Fruit fly (Drosophila melanogaster) whole organism, embryonic: ENCODE results near the gene Pkg21D.

Experiments
- CG10209 ChIP-seq: fragments of 200-800 bp; sonication (Bioruptor generic); optimal IDR thresholded peaks from 3 replicates; lab custom pipeline; 2017; ENCODE audit warnings: missing biosample characterization, mild to moderate bottlenecking, missing genetic modification characterization, missing genetic modification reagents
- CG12155 ChIP-seq: fragments of 200-800 bp; sonication (Bioruptor generic); optimal IDR thresholded peaks from 3 replicates; lab custom pipeline; 2016; ENCODE audit warnings: missing biosample characterization, missing genetic modification characterization
- CG12744 ChIP-seq: fragments of 200-800 bp; sonication (Bioruptor generic); optimal IDR thresholded peaks from 2 replicates; lab custom pipeline; 2016; ENCODE audit warnings: missing biosample characterization, missing genetic modification characterization
- CG12942 ChIP-seq: fragments of 200-800 bp; sonication (Bioruptor generic); optimal IDR thresholded peaks from 3 replicates; lab custom pipeline; 2016; ENCODE audit warnings: missing biosample characterization, missing genetic modification characterization
- CG14710 ChIP-seq: fragments of 200-800 bp; sonication (Bioruptor generic); optimal IDR thresholded peaks from 3 replicates; lab custom pipeline; 2019; ENCODE audit warnings: missing biosample characterization, mild to moderate bottlenecking, missing genetic modification characterization, moderate library complexity
- CG14965 ChIP-seq: fragments of 200-800 bp; sonication (Bioruptor generic); optimal IDR thresholded peaks from 2 replicates; lab custom pipeline; 2016; ENCODE audit warnings: missing biosample characterization, missing genetic modification characterization, borderline replicate concordance
- CG15601 ChIP-seq: fragments of 200-800 bp; sonication (Bioruptor generic); optimal IDR thresholded peaks from 3 replicates; lab custom pipeline; 2019; ENCODE audit warnings: missing biosample characterization, mild to moderate bottlenecking, missing genetic modification characterization, moderate library complexity
- CG16815 ChIP-seq: fragments of 200-800 bp; sonication (Bioruptor generic); optimal IDR thresholded peaks from 3 replicates; lab custom pipeline; 2017; ENCODE audit warnings: missing biosample characterization, mild to moderate bottlenecking, missing genetic modification characterization
- CG17802 ChIP-seq: fragments of 200-800 bp; sonication (Bioruptor generic); optimal IDR thresholded peaks from 2 replicates; lab custom pipeline; 2018; ENCODE audit warnings: missing biosample characterization, mild to moderate bottlenecking, missing genetic modification characterization, moderate library complexity
- CG18619 ChIP-seq: fragments of 200-800 bp; sonication (Bioruptor generic); optimal IDR thresholded peaks from 3 replicates; lab custom pipeline; 2017; ENCODE audit warnings: missing biosample characterization, mild to moderate bottlenecking, missing genetic modification characterization
- CG18764 ChIP-seq: fragments of 200-800 bp; sonication (Bioruptor generic); optimal IDR thresholded peaks from 3 replicates; lab custom pipeline; 2016; ENCODE audit warnings: missing biosample characterization, missing genetic modification characterization
- CG2678 ChIP-seq: fragments of 200-800 bp; sonication (Bioruptor generic); optimal IDR thresholded peaks from 3 replicates; lab custom pipeline; 2019; ENCODE audit warnings: missing biosample characterization, mild to moderate bottlenecking, missing genetic modification characterization, moderate library complexity
- CG2712 ChIP-seq: fragments of 200-800 bp; optimal IDR thresholded peaks from 3 replicates; lab custom pipeline; 2019; ENCODE audit warnings: missing biosample characterization, mild to moderate bottlenecking, missing genetic modification characterization, moderate library complexity
- CG30431 ChIP-seq: fragments of 200-800 bp; sonication (Bioruptor generic); optimal IDR thresholded peaks from 2 replicates; lab custom pipeline; 2017; ENCODE audit warnings: missing biosample characterization, missing genetic modification characterization
- CG33557 ChIP-seq: fragments of 200-800 bp; sonication (Bioruptor generic); optimal IDR thresholded peaks from 2 replicates; lab custom pipeline; 2019; ENCODE audit warnings: missing biosample characterization, mild to moderate bottlenecking, missing genetic modification characterization, moderate library complexity
- CG3407 ChIP-seq: fragments of 200-800 bp; sonication (Bioruptor generic); optimal IDR thresholded peaks from 2 replicates; lab custom pipeline; 2018; ENCODE audit warnings: missing biosample characterization, mild to moderate bottlenecking, missing genetic modification characterization
- CG34376 ChIP-seq: fragments of 200-800 bp; sonication (Bioruptor generic); optimal IDR thresholded peaks from 2 replicates; lab custom pipeline; 2018; ENCODE audit warnings: missing biosample characterization, mild to moderate bottlenecking, missing genetic modification characterization
- CG4854 ChIP-seq: fragments of 200-800 bp; sonication (Bioruptor generic); optimal IDR thresholded peaks from 2 replicates; lab custom pipeline; 2016; ENCODE audit warnings: missing biosample characterization, missing genetic modification characterization, inconsistent platforms
- CG6689 ChIP-seq: fragments of 200-800 bp; sonication (Bioruptor generic); IDR thresholded peaks from 2 replicates; pipeline ENCODE4 v1.3.6; 2022; ENCODE audit warnings: missing biosample characterization, missing genetic modification characterization
- CG7556 ChIP-seq: fragments of 200-800 bp; sonication (Bioruptor generic); optimal IDR thresholded peaks from 2 replicates; lab custom pipeline; 2017; ENCODE audit warnings: missing biosample characterization, mild to moderate bottlenecking, missing genetic modification characterization
- CG8290 ChIP-seq, 3 experiments: fragments of 200-800 bp; sonication (Bioruptor generic); optimal IDR thresholded peaks; 2 replicates each; lab custom pipeline; 2016 to 2019; ENCODE audit warnings: missing biosample characterization in 3 of 3, missing genetic modification characterization in 3 of 3, mild to moderate bottlenecking in 2 of 3, moderate library complexity in 1 of 3
- CoRest ChIP-seq: fragments of 200-800 bp; sonication (Bioruptor generic); optimal IDR thresholded peaks from 3 replicates; lab custom pipeline; 2018; ENCODE audit warnings: missing biosample characterization, mild to moderate bottlenecking, missing genetic modification characterization, moderate library complexity
- D19A ChIP-seq: fragments of 200-800 bp; optimal IDR thresholded peaks from 3 replicates; lab custom pipeline; 2019; ENCODE audit warnings: missing biosample characterization, mild to moderate bottlenecking, missing genetic modification characterization, moderate library complexity
- Dip3 ChIP-seq: fragments of 200-800 bp; sonication (Bioruptor generic); optimal IDR thresholded peaks from 3 replicates; lab custom pipeline; 2016; ENCODE audit warnings: missing biosample characterization, missing genetic modification characterization
- Doc2 ChIP-seq: fragments of 200-800 bp; sonication (Bioruptor generic); IDR thresholded peaks from 2 replicates; pipeline ENCODE4 v1.3.6; 2022; ENCODE audit warnings: missing biosample characterization, missing genetic modification characterization
- HLH3B ChIP-seq: fragments of 200-800 bp; sonication (Bioruptor generic); IDR thresholded peaks from 2 replicates; pipeline ENCODE4 v1.3.6; 2022; ENCODE audit warnings: missing biosample characterization, missing genetic modification characterization
- Lhr ChIP-seq: fragments of 200-800 bp; sonication (Bioruptor generic); optimal IDR thresholded peaks from 3 replicates; lab custom pipeline; 2017; ENCODE audit warnings: mild to moderate bottlenecking, missing biosample characterization, missing genetic modification reagents, missing genetic modification characterization
- MBD-R2 ChIP-seq: fragments of 200-800 bp; sonication (Bioruptor generic); IDR thresholded peaks from 2 replicates; pipeline ENCODE4 v1.3.6; 2022; ENCODE audit warnings: missing biosample characterization, missing genetic modification characterization
- Neu2 ChIP-seq: fragments of 200-800 bp; sonication (Bioruptor generic); optimal IDR thresholded peaks from 3 replicates; lab custom pipeline; 2016; ENCODE audit warnings: missing biosample characterization, missing genetic modification characterization, borderline replicate concordance
- Sox100B ChIP-seq: fragments of 200-800 bp; sonication (Bioruptor generic); optimal IDR thresholded peaks from 3 replicates; lab custom pipeline; 2018; ENCODE audit warnings: missing biosample characterization, mild to moderate bottlenecking, missing genetic modification characterization
- Sox102F ChIP-seq: fragments of 200-800 bp; sonication (Bioruptor generic); optimal IDR thresholded peaks from 2 replicates; lab custom pipeline; 2018; ENCODE audit warnings: missing biosample characterization, mild to moderate bottlenecking, missing genetic modification characterization, moderate library complexity
- Sry-δ ChIP-seq: fragments of 200-800 bp; sonication (Bioruptor generic); optimal IDR thresholded peaks from 2 replicates; lab custom pipeline; 2016; ENCODE audit warnings: missing biosample characterization, missing genetic modification characterization
- Trl ChIP-seq, 3 experiments: fragments of >200 bp in 2 of 3; fragments of 200-800 bp in 1 of 3; sonication (Bioruptor generic) in 1 of 3; optimal IDR thresholded peaks; 2 replicates in 1 of 3; 3 replicates in 2 of 3; lab custom pipeline; 2016 to 2017; ENCODE audit warnings: missing biosample characterization in 1 of 3, missing genetic modification characterization in 1 of 3
- Vsx1 ChIP-seq: fragments of 200-800 bp; sonication (Bioruptor generic); optimal IDR thresholded peaks from 2 replicates; lab custom pipeline; 2017; ENCODE audit warnings: missing biosample characterization, mild to moderate bottlenecking, missing genetic modification characterization, missing genetic modification reagents
- YL-1 ChIP-seq: fragments of 200-800 bp; sonication (Bioruptor generic); optimal IDR thresholded peaks from 3 replicates; lab custom pipeline; 2017; ENCODE audit warnings: missing biosample characterization, mild to moderate bottlenecking, missing genetic modification characterization
- cato ChIP-seq: fragments of 200-800 bp; sonication (Bioruptor generic); optimal IDR thresholded peaks from 2 replicates; lab custom pipeline; 2016; ENCODE audit warnings: missing biosample characterization, missing genetic modification characterization, borderline replicate concordance
- chif ChIP-seq, 2 experiments: fragments of 200-800 bp; sonication (Bioruptor generic); optimal IDR thresholded peaks; 3 replicates each; lab custom pipeline; 2016; ENCODE audit warnings: missing biosample characterization in 2 of 2, missing genetic modification characterization in 2 of 2
- crol ChIP-seq: fragments of 200-800 bp; sonication (Bioruptor generic); IDR thresholded peaks from 2 replicates; pipeline ENCODE4 v1.3.6; 2022; ENCODE audit warnings: missing biosample characterization, missing genetic modification characterization
- fd96Cb ChIP-seq: fragments of 200-800 bp; sonication (Bioruptor generic); optimal IDR thresholded peaks from 2 replicates; lab custom pipeline; 2018; ENCODE audit warnings: missing biosample characterization, mild to moderate bottlenecking, missing genetic modification characterization, moderate library complexity
- grau ChIP-seq: fragments of 200-800 bp; optimal IDR thresholded peaks from 3 replicates; lab custom pipeline; 2019; ENCODE audit warnings: missing biosample characterization, mild to moderate bottlenecking, missing genetic modification characterization, moderate library complexity
- knrl ChIP-seq: fragments of 200-800 bp; sonication (Bioruptor generic); IDR thresholded peaks from 3 replicates; pipeline ENCODE4 v1.3.6; 2022; ENCODE audit warnings: missing biosample characterization, missing genetic modification characterization; ENCODE audit not compliant: partially characterized antibody
- lbe ChIP-seq: fragments of 200-800 bp; sonication (Bioruptor generic); optimal IDR thresholded peaks from 2 replicates; lab custom pipeline; 2016; ENCODE audit warnings: missing biosample characterization, mild to moderate bottlenecking, missing genetic modification characterization
- nau ChIP-seq: fragments of 200-800 bp; sonication (Bioruptor generic); optimal IDR thresholded peaks from 3 replicates; lab custom pipeline; 2017; ENCODE audit warnings: missing biosample characterization, mild to moderate bottlenecking, missing genetic modification characterization, missing genetic modification reagents
- oc ChIP-seq: fragments of 200-800 bp; sonication (Bioruptor generic); optimal IDR thresholded peaks from 2 replicates; lab custom pipeline; 2018; ENCODE audit warnings: missing biosample characterization, mild to moderate bottlenecking, missing genetic modification characterization, moderate library complexity
- tll ChIP-seq, 2 experiments: fragments of 200-800 bp in 1 of 2; fragments of >200 bp in 1 of 2; sonication (Bioruptor generic) in 1 of 2; optimal IDR thresholded peaks; 2 replicates each; lab custom pipeline; 2017 to 2019; ENCODE audit warnings: missing biosample characterization in 2 of 2, missing genetic modification characterization in 2 of 2, mild to moderate bottlenecking in 1 of 2, moderate library complexity in 1 of 2
- trem ChIP-seq: fragments of 200-800 bp; optimal IDR thresholded peaks from 3 replicates; lab custom pipeline; 2019; ENCODE audit warnings: missing biosample characterization, mild to moderate bottlenecking, missing genetic modification characterization, moderate library complexity

The Pkg21D gene

DNA sequence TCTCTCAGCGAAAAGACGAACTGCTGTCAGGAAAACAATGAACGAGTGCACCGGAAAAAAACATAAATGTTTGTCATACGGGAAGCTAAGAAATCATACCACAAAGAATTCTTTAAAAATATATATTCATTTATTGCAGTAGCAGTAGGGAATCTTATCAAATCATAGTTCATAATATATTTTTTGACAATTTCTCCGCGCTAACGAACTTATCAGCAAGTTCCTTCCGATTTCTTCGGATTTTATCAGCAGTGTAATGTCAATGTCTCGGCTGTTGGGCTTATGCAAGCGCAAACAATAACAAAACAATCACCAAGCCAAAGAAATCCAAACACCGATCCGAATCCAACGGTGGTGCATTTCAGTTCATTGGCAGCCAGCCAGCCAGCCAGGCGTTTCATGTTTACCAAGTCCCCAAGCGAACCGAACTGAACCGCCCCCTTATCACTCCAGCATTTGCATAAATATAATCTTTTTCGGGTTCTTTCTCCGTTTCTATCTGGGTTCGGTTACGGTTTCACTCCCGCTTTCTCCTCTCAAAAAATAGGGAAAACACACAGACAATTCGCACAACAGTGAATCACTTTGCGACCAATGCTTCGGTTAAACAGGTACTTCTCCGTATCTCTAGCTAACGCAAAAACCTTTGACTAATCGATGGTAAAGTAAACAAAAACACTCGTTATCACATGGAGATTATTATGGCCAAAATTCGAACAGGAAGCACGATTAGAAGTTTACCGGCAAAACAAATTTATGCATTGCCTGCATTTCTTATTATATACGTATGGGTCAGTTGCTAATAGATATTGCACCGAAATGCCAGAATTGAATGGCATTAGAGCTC lies 37.1 kb upstream of the Pkg21D start (continued):
- peak; percentile 16 for TF ChIP-seq CG17802 (tag; lab: Kevin White, UChicago)
- TF ChIP-seq nau (GFP tag; lab: Kevin White, UChicago) = no peak
- peak; percentile 39 for TF ChIP-seq CG14710 (tag; lab: Kevin White, UChicago)
- peak; percentile 63 for TF ChIP-seq CG2712 (tag; lab: Kevin White, UChicago)
- no peak for TF ChIP-seq tll (GFP tag; optimal IDR thresholded peaks at IDR 0.05; lab: Kevin White, UChicago)
- TF ChIP-seq grau (tag; lab: Kevin White, UChicago) = peak; percentile 18
- TF ChIP-seq CG34376 = no peak
- peak; percentile 65 for TF ChIP-seq Sox100B (GFP tag; lab: Kevin White, UChicago)
- 0 out of 2 replicates have a peak, but pooled peaks have one; percentile 4 for TF ChIP-seq CG6689
- TF ChIP-seq CG7556 (GFP tag; lab: Kevin White, UChicago) = peak; percentile 57
- TF ChIP-seq Doc2 (GFP tag; lab: Robert Waterston, UW) = no peak
- no peak for TF ChIP-seq Trl (optimal IDR thresholded peaks at IDR 0.05; lab: Kevin White, UChicago)
- TF ChIP-seq Trl (GFP tag; optimal IDR thresholded peaks at IDR 0.05; lab: Kevin White, UChicago) = no peak
- TF ChIP-seq D19A (tag; lab: Kevin White, UChicago) = peak; percentile 28
- TF ChIP-seq Lhr (GFP tag; lab: Kevin White, UChicago) = peak; percentile 36
- no peak for TF ChIP-seq Dip3 (GFP tag; lab: Kevin White, UChicago)
- 0 out of 2 replicates have a peak, but pooled peaks have one; percentile 22 for TF ChIP-seq HLH3B (GFP tag; lab: Robert Waterston, UW)
- TF ChIP-seq CG14965 (GFP tag; lab: Kevin White, UChicago) = no peak
- TF ChIP-seq crol (GFP tag; lab: Robert Waterston, UW) = no peak
- TF ChIP-seq CoRest (tag; lab: Kevin White, UChicago) = peak; percentile 29
- TF ChIP-seq CG2678 (tag; lab: Kevin White, UChicago) = peak; percentile 47
- TF ChIP-seq CG16815 (GFP tag; lab: Kevin White, UChicago) = peak; percentile 15
- no peak for TF ChIP-seq CG18764 (GFP tag; lab: Kevin White, UChicago)
- peak; percentile 8 for TF ChIP-seq trem (tag; lab: Kevin White, UChicago)
- peak; percentile 27 for TF ChIP-seq CG15601 (tag; lab: Kevin White, UChicago)
- TF ChIP-seq CG10209 (GFP tag; lab: Kevin White, UChicago) = peak; percentile 33
- TF ChIP-seq CG30431 (GFP tag; lab: Kevin White, UChicago) = peak; percentile 6
- TF ChIP-seq fd96Cb = peak; percentile 39
- no peak for TF ChIP-seq Sry-δ
- TF ChIP-seq CG18619 (GFP tag; lab: Kevin White, UChicago) = peak; percentile 9
- peak; percentile 57 for TF ChIP-seq CG3407 (GFP tag; lab: Kevin White, UChicago)
- no peak for TF ChIP-seq lbe (GFP tag; lab: Kevin White, UChicago)
- peak; percentile 55 for TF ChIP-seq CG33557 (GFP tag; lab: Kevin White, UChicago)
- TF ChIP-seq CG4854 (GFP tag; lab: Kevin White, UChicago) = peak; percentile 10
- no peak for TF ChIP-seq CG8290 (GFP tag; optimal IDR thresholded peaks at IDR 0.05; lab: Kevin White, UChicago)
- no peak for TF ChIP-seq CG8290 (tag; optimal IDR thresholded peaks at IDR 0.05; lab: Kevin White, UChicago)
- no peak for TF ChIP-seq knrl
- peak; percentile 7 to 34 for TF ChIP-seq chif (GFP tag; optimal IDR thresholded peaks at IDR 0.05; lab: Kevin White, UChicago)
- TF ChIP-seq Sox102F (GFP tag; lab: Kevin White, UChicago) = peak; percentile 90
- TF ChIP-seq CG12744 (GFP tag; lab: Kevin White, UChicago) = no peak
- no peak for TF ChIP-seq MBD-R2
- no peak for TF ChIP-seq YL-1
- peak; percentile 57 for TF ChIP-seq oc (tag; lab: Kevin White, UChicago)
- no peak for TF ChIP-seq Neu2 (GFP tag; lab: Kevin White, UChicago)
- TF ChIP-seq Vsx1 (GFP tag; lab: Kevin White, UChicago) = no peak
- no peak for TF ChIP-seq CG12155
- TF ChIP-seq cato = peak; percentile 18
- TF ChIP-seq CG12942 (GFP tag; lab: Kevin White, UChicago) = peak; percentile 47
